Worm (Caenorhabditis elegans) whole organism, young adult: ENCODE data around the gene flp-18.

ENCODE experiments used
- B0019.2 ChIP-seq: fragments of 200-800 bp; sonication (Bioruptor generic); conservative IDR thresholded peaks from 2 replicates; pipeline ENCODE4 v1.3.6; 2022; ENCODE audit warnings: missing genetic modification reagents, missing genetic modification characterization, missing compliant biosample characterization
- B0035.1 ChIP-seq: sonication (generic microtip); optimal IDR thresholded peaks from 2 replicates; lab custom pipeline; 2016; ENCODE audit warnings: missing genetic modification characterization, mild to moderate bottlenecking, missing compliant biosample characterization, missing genotype, missing genetic modification reagents
- B0261.1 ChIP-seq: sonication (generic microtip); optimal IDR thresholded peaks from 2 replicates; lab custom pipeline; 2016; ENCODE audit warnings: mild to moderate bottlenecking, missing genetic modification characterization, moderate library complexity, missing compliant biosample characterization
- C06A6.2 ChIP-seq: fragments of 200-800 bp; sonication (Bioruptor generic); conservative IDR thresholded peaks from 2 replicates; pipeline ENCODE4 v1.3.6; 2022; ENCODE audit warnings: missing genetic modification characterization, missing compliant biosample characterization
- D2030.7 ChIP-seq: fragments of 200-800 bp; sonication (Bioruptor generic); IDR thresholded peaks from 2 replicates; pipeline ENCODE4 v1.3.6; 2022; ENCODE audit warnings: missing genetic modification reagents, missing genetic modification characterization, missing compliant biosample characterization
- F10E7.11 ChIP-seq: sonication (generic microtip); optimal IDR thresholded peaks from 2 replicates; lab custom pipeline; 2017; ENCODE audit warnings: mild to moderate bottlenecking, missing genetic modification characterization, moderate library complexity, missing compliant biosample characterization
- F55B11.4 ChIP-seq: sonication (generic microtip); optimal IDR thresholded peaks from 2 replicates; lab custom pipeline; 2016; ENCODE audit warnings: missing compliant biosample characterization, missing genetic modification characterization, borderline replicate concordance; ENCODE audit not compliant: insufficient read depth
- F57A8.1 ChIP-seq: fragments of 200-800 bp; sonication (Bioruptor generic); optimal IDR thresholded peaks from 2 replicates; lab custom pipeline; 2018; ENCODE audit warnings: mild to moderate bottlenecking, missing genetic modification characterization, moderate library complexity, missing compliant biosample characterization
- F57C9.4 ChIP-seq: sonication (generic microtip); optimal IDR thresholded peaks from 2 replicates; lab custom pipeline; 2017; ENCODE audit warnings: mild to moderate bottlenecking, missing genetic modification characterization, missing compliant biosample characterization
- K12H6.12 ChIP-seq: fragments of 200-800 bp; sonication (Bioruptor generic); optimal IDR thresholded peaks from 2 replicates; lab custom pipeline; 2018; ENCODE audit warnings: mild to moderate bottlenecking, missing genetic modification characterization, missing compliant biosample characterization
- T26A5.8 ChIP-seq: sonication (generic microtip); optimal IDR thresholded peaks from 2 replicates; lab custom pipeline; 2016; ENCODE audit warnings: missing genetic modification characterization, missing compliant biosample characterization
- Y53F4B.3 ChIP-seq: fragments of 200-800 bp; sonication (Bioruptor generic); IDR thresholded peaks from 2 replicates; pipeline ENCODE4 v1.3.6; 2022; ENCODE audit warnings: missing genetic modification reagents, missing genetic modification characterization, missing compliant biosample characterization
- ama-1 ChIP-seq, 3 experiments: fragments of 150-350 bp in 1 of 3; sonication (generic microtip) in 2 of 3; optimal IDR thresholded peaks; 2 replicates each; lab custom pipeline; 2014 to 2018; ENCODE audit warnings: missing biosample characterization in 2 of 3, missing genetic modification characterization in 2 of 3, missing genetic modification reagents in 2 of 3
- aptf-2 ChIP-seq: fragments of 200-800 bp; sonication (Bioruptor generic); conservative IDR thresholded peaks from 2 replicates; pipeline ENCODE4 v1.3.6; 2022; ENCODE audit warnings: missing genetic modification reagents, missing genetic modification characterization, missing compliant biosample characterization
- attf-6 ChIP-seq: fragments of 200-800 bp; sonication (Bioruptor generic); IDR thresholded peaks from 2 replicates; pipeline ENCODE4 v1.3.6; 2022; ENCODE audit warnings: missing genetic modification reagents, missing genetic modification characterization, missing compliant biosample characterization
- cebp-2 ChIP-seq: fragments of 200-800 bp; sonication (Bioruptor generic); IDR thresholded peaks from 2 replicates; pipeline ENCODE4 v1.3.6; 2022; ENCODE audit warnings: missing genetic modification characterization, missing compliant biosample characterization
- dox-1 ChIP-seq: fragments of 200-800 bp; sonication (Bioruptor generic); IDR thresholded peaks from 2 replicates; pipeline ENCODE4 v1.3.6; 2022; ENCODE audit warnings: missing genetic modification reagents, missing genetic modification characterization, missing compliant biosample characterization
- dpl-1 ChIP-seq: fragments of 150-350 bp; optimal IDR thresholded peaks from 2 replicates; lab custom pipeline; 2014; ENCODE audit warnings: missing biosample characterization, missing genetic modification reagents, missing genetic modification characterization
- egl-44 ChIP-seq: fragments of 200-800 bp; sonication (Bioruptor generic); IDR thresholded peaks from 2 replicates; pipeline ENCODE4 v1.3.6; 2022; ENCODE audit warnings: missing genetic modification reagents, missing genetic modification characterization, missing compliant biosample characterization
- ets-4 ChIP-seq: fragments of 200-800 bp; sonication (Bioruptor generic); optimal IDR thresholded peaks from 2 replicates; lab custom pipeline; 2018; ENCODE audit warnings: mild to moderate bottlenecking, missing genetic modification characterization, missing compliant biosample characterization
- fkh-3 ChIP-seq: sonication (generic microtip); optimal IDR thresholded peaks from 2 replicates; lab custom pipeline; 2016; ENCODE audit warnings: mild to moderate bottlenecking, missing genetic modification characterization, missing compliant biosample characterization
- him-1 ChIP-seq: sonication (generic microtip); optimal IDR thresholded peaks from 2 replicates; lab custom pipeline; 2016; ENCODE audit warnings: missing genotype, missing genetic modification reagents, missing genetic modification characterization, missing compliant biosample characterization
- hmg-20 ChIP-seq: fragments of 200-800 bp; sonication (Bioruptor generic); IDR thresholded peaks from 2 replicates; pipeline ENCODE4 v1.3.6; 2022; ENCODE audit warnings: missing genetic modification reagents, missing genetic modification characterization, missing compliant biosample characterization
- hsf-1 ChIP-seq: fragments of 200-800 bp; sonication (Bioruptor generic); IDR thresholded peaks from 2 replicates; pipeline ENCODE4 v1.3.6; 2022; ENCODE audit warnings: missing genetic modification reagents, missing genetic modification characterization, missing compliant biosample characterization
- let-607 ChIP-seq, 2 experiments: fragments of 200-800 bp in 1 of 2; sonication (Bioruptor generic) in 1 of 2; sonication (generic microtip) in 1 of 2; optimal IDR thresholded peaks; 2 replicates each; lab custom pipeline; 2016 to 2018; ENCODE audit warnings: mild to moderate bottlenecking in 2 of 2, missing compliant biosample characterization in 2 of 2, missing genetic modification characterization in 2 of 2, moderate library complexity in 2 of 2, missing genotype in 1 of 2
- lin-35 ChIP-seq, 3 experiments: fragments of 150-350 bp in 2 of 3; sonication (generic microtip) in 1 of 3; optimal IDR thresholded peaks; 2 replicates each; lab custom pipeline; 2014 to 2018; ENCODE audit warnings: missing biosample characterization in 3 of 3, missing genetic modification characterization in 3 of 3, missing genetic modification reagents in 3 of 3
- lin-54 ChIP-seq: fragments of 200-800 bp; sonication (Bioruptor generic); optimal IDR thresholded peaks from 2 replicates; lab custom pipeline; 2018; ENCODE audit warnings: mild to moderate bottlenecking, missing genetic modification characterization, missing compliant biosample characterization
- lsl-1 ChIP-seq: fragments of 200-800 bp; sonication (Bioruptor generic); optimal IDR thresholded peaks from 2 replicates; lab custom pipeline; 2018; ENCODE audit warnings: mild to moderate bottlenecking, missing genetic modification characterization, moderate library complexity, missing compliant biosample characterization
- madf-3 ChIP-seq: fragments of 200-800 bp; sonication (Bioruptor generic); IDR thresholded peaks from 2 replicates; pipeline ENCODE4 v1.3.6; 2022; ENCODE audit warnings: missing genetic modification reagents, missing genetic modification characterization, missing compliant biosample characterization
- madf-6 ChIP-seq: fragments of 200-800 bp; sonication (Bioruptor generic); IDR thresholded peaks from 2 replicates; pipeline ENCODE4 v1.3.6; 2022; ENCODE audit warnings: missing genetic modification reagents, missing genetic modification characterization, missing compliant biosample characterization
- mel-28 ChIP-seq: sonication (generic microtip); optimal IDR thresholded peaks from 2 replicates; lab custom pipeline; 2016; ENCODE audit warnings: borderline replicate concordance, mild to moderate bottlenecking, missing genetic modification characterization, missing compliant biosample characterization
- mxl-1 ChIP-seq: sonication (generic microtip); optimal IDR thresholded peaks from 2 replicates; lab custom pipeline; 2016; ENCODE audit warnings: missing genetic modification characterization, missing compliant biosample characterization
- nfya-1 ChIP-seq: sonication (generic microtip); optimal IDR thresholded peaks from 2 replicates; lab custom pipeline; 2017; ENCODE audit warnings: antibody characterized with exemption, missing compliant biosample characterization, missing genetic modification characterization, borderline replicate concordance; ENCODE audit not compliant: insufficient read depth
- nfya-2 ChIP-seq: fragments of 200-800 bp; sonication (Bioruptor generic); IDR thresholded peaks from 2 replicates; pipeline ENCODE4 v1.3.6; 2022; ENCODE audit warnings: missing genetic modification reagents, missing genetic modification characterization, missing compliant biosample characterization
- pbrm-1 ChIP-seq: fragments of 200-800 bp; sonication (Bioruptor generic); IDR thresholded peaks from 2 replicates; pipeline ENCODE4 v1.3.6; 2022; ENCODE audit warnings: missing genetic modification reagents, missing genetic modification characterization, missing compliant biosample characterization
- pha-4 ChIP-seq: fragments of 150-350 bp; sonication (generic microtip); optimal IDR thresholded peaks from 2 replicates; lab custom pipeline; 2014; ENCODE audit warnings: missing biosample characterization, missing genetic modification reagents, missing genetic modification characterization
- rcor-1 ChIP-seq: fragments of 200-800 bp; sonication (Bioruptor generic); IDR thresholded peaks from 2 replicates; pipeline ENCODE4 v1.3.6; 2022; ENCODE audit warnings: missing genetic modification reagents, missing genetic modification characterization, missing compliant biosample characterization
- rec-8 ChIP-seq, 2 experiments: sonication (generic microtip); optimal IDR thresholded peaks; 2 replicates each; lab custom pipeline; 2016; ENCODE audit warnings: mild to moderate bottlenecking in 2 of 2, missing genetic modification characterization in 2 of 2, missing genetic modification reagents in 2 of 2, missing genotype in 2 of 2, missing biosample characterization in 1 of 2, missing compliant biosample characterization in 1 of 2, moderate library complexity in 1 of 2
- repo-1 ChIP-seq: sonication (generic microtip); optimal IDR thresholded peaks from 2 replicates; lab custom pipeline; 2017; ENCODE audit warnings: mild to moderate bottlenecking, missing genetic modification characterization, missing compliant biosample characterization
- rpc-1 ChIP-seq, 2 experiments: fragments of 150-350 bp in 1 of 2; sonication (generic microtip) in 1 of 2; optimal IDR thresholded peaks; 2 replicates each; lab custom pipeline; 2014 to 2018; ENCODE audit warnings: missing biosample characterization in 1 of 2, missing genetic modification characterization in 1 of 2, missing genetic modification reagents in 1 of 2, missing genotype in 1 of 2
- sdz-38 ChIP-seq: sonication (generic microtip); optimal IDR thresholded peaks from 2 replicates; lab custom pipeline; 2016; ENCODE audit warnings: missing genotype, missing genetic modification characterization, missing compliant biosample characterization
- snpc-1.1 ChIP-seq: sonication (generic microtip); optimal IDR thresholded peaks from 2 replicates; lab custom pipeline; 2017; ENCODE audit warnings: missing genetic modification characterization, mild to moderate bottlenecking, missing compliant biosample characterization, antibody characterized with exemption, moderate library complexity, missing genotype, missing genetic modification reagents; ENCODE audit not compliant: insufficient read depth
- tbx-9 ChIP-seq: sonication (generic microtip); optimal IDR thresholded peaks from 2 replicates; lab custom pipeline; 2016; ENCODE audit warnings: borderline replicate concordance, missing genetic modification characterization, inconsistent platforms, missing compliant biosample characterization
- tlf-1 ChIP-seq: fragments of 200-800 bp; sonication (Bioruptor generic); optimal IDR thresholded peaks from 2 replicates; lab custom pipeline; 2018; ENCODE audit warnings: mild to moderate bottlenecking, missing genetic modification characterization, missing compliant biosample characterization
- ztf-18 ChIP-seq: sonication (generic microtip); optimal IDR thresholded peaks from 2 replicates; lab custom pipeline; 2016; ENCODE audit warnings: missing genotype, mild to moderate bottlenecking, missing genetic modification characterization, missing compliant biosample characterization
- ztf-3 ChIP-seq: fragments of 200-800 bp; sonication (Bioruptor generic); optimal IDR thresholded peaks from 2 replicates; lab custom pipeline; 2018; ENCODE audit warnings: mild to moderate bottlenecking, missing genetic modification characterization, missing compliant biosample characterization
- ztf-6 ChIP-seq: fragments of 200-800 bp; sonication (Bioruptor generic); IDR thresholded peaks from 2 replicates; pipeline ENCODE4 v1.3.6; 2022; ENCODE audit warnings: missing genetic modification reagents, missing genetic modification characterization, missing compliant biosample characterization

Gene flp-18

DNA sequence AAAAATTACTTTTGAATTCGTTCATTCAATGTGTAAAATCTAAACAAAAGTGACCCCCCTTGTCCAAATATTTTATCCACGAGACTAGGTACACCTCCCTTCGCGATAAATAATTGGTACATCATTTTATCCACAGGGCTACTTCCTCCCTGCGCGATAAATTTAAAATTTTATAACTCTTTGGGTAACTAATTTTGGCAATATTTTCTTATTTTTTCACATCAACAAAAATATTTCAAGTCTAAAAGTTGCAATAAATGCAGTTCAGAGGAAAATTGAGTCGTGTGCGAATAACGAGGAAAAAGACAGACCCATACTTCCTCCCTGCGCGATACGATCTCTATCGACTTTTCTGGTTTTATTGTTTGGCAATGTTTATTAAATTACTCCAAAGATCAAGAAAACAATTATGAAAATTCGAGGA lies 21.4 kb downstream of the flp-18 start:
- TF ChIP-seq dpl-1 (GFP tag; lab: Kevin White, UChicago) (no peak), rpc-1 (optimal IDR thresholded peaks at IDR 0.05; lab: Kevin White, UChicago) (peak; percentile 35), rpc-1 (tag; optimal IDR thresholded peaks at IDR 0.05; lab: Kevin White, UChicago) (no peak), ama-1 (optimal IDR thresholded peaks at IDR 0.05; lab: Kevin White, UChicago) (no peak), ama-1 (GFP tag; optimal IDR thresholded peaks at IDR 0.05; lab: Kevin White, UChicago) (peak in 1 of 2 experiments; percentile 41), F10E7.11 (tag; lab: Kevin White, UChicago) (peak; percentile 90), tlf-1 (GFP tag; lab: Kevin White, UChicago) (peak; percentile 99), ztf-3 (GFP tag; lab: Kevin White, UChicago) (peak; percentile 90), F55B11.4 (tag; lab: Kevin White, UChicago) (no peak), aptf-2 (GFP tag; lab: Robert Waterston, UW) (no peak), ets-4 (GFP tag; lab: Kevin White, UChicago) (peak; percentile 81), mel-28 (peak; percentile 60), B0261.1 (tag; lab: Kevin White, UChicago) (peak; percentile 57), dox-1 (GFP tag; lab: Robert Waterston, UW) (peak; percentile 98), Y53F4B.3 (GFP tag; lab: Robert Waterston, UW) (no peak), ztf-6 (GFP tag; lab: Robert Waterston, UW) (peak; percentile 86), tbx-9 (tag; lab: Kevin White, UChicago) (no peak), hsf-1 (GFP tag; lab: Robert Waterston, UW) (no peak), T26A5.8 (tag; lab: Kevin White, UChicago) (no peak), snpc-1.1 (tag; lab: Kevin White, UChicago) (peak; percentile 34), D2030.7 (no peak), C06A6.2 (GFP tag; lab: Robert Waterston, UW) (peak; percentile 96), repo-1 (tag; lab: Kevin White, UChicago) (peak; percentile 99), let-607 (tag; optimal IDR thresholded peaks at IDR 0.05; lab: Kevin White, UChicago) (peak; percentile 71 to 92), ztf-18 (peak; percentile 70), egl-44 (GFP tag; lab: Robert Waterston, UW) (peak; percentile 93), F57C9.4 (peak; percentile 39), nfya-2 (GFP tag; lab: Robert Waterston, UW) (no peak), nfya-1 (tag; lab: Kevin White, UChicago) (no peak), him-1 (tag; lab: Kevin White, UChicago) (peak; percentile 10), madf-6 (GFP tag; lab: Robert Waterston, UW) (no peak), lsl-1 (no peak), attf-6 (GFP tag; lab: Robert Waterston, UW) (no peak), pbrm-1 (GFP tag; lab: Robert Waterston, UW) (peak; percentile 89), B0035.1 (tag; lab: Kevin White, UChicago) (peak; percentile 95), cebp-2 (GFP tag; lab: Robert Waterston, UW) (peak; percentile 98), mxl-1 (tag; lab: Kevin White, UChicago) (no peak), F57A8.1 (GFP tag; lab: Kevin White, UChicago) (peak; percentile 65), sdz-38 (tag; lab: Kevin White, UChicago) (no peak), K12H6.12 (tag; lab: Kevin White, UChicago) (peak; percentile 97), rcor-1 (GFP tag; lab: Robert Waterston, UW) (peak; percentile 97), lin-54 (peak; percentile 92), B0019.2 (GFP tag; lab: Robert Waterston, UW) (no peak), madf-3 (GFP tag; lab: Robert Waterston, UW) (peak; percentile 73), fkh-3 (tag; lab: Kevin White, UChicago) (no peak), rec-8 (tag; optimal IDR thresholded peaks at IDR 0.05; lab: Kevin White, UChicago) (no peak), lin-35 (GFP tag; optimal IDR thresholded peaks at IDR 0.05; lab: Kevin White, UChicago) (peak in 2 of 3 experiments; percentile 89 to 98), pha-4 (tag; lab: Kevin White, UChicago) (peak; percentile 46), hmg-20 (GFP tag; lab: Robert Waterston, UW) (peak; percentile 97)
